Worm (Caenorhabditis elegans) whole organism, early embryonic: ENCODE measurements around the gene nhr-176.

Experiments
- B0310.2 ChIP-seq: sonication (generic microtip); optimal IDR thresholded peaks from 2 replicates; lab custom pipeline; 2016; ENCODE audit warnings: mild to moderate bottlenecking, missing genetic modification characterization, missing compliant biosample characterization
- F13C5.2 ChIP-seq: sonication (generic microtip); optimal IDR thresholded peaks from 2 replicates; lab custom pipeline; 2017; ENCODE audit warnings: mild to moderate bottlenecking, missing genetic modification characterization, inconsistent platforms, missing compliant biosample characterization
- aly-1 ChIP-seq: sonication (generic microtip); optimal IDR thresholded peaks from 2 replicates; lab custom pipeline; 2016; ENCODE audit warnings: missing genetic modification characterization, missing compliant biosample characterization
- ama-1 ChIP-seq: fragments of 150-350 bp; optimal IDR thresholded peaks from 2 replicates; lab custom pipeline; 2014
- ceh-13 ChIP-seq: fragments of 200-800 bp; sonication (Bioruptor generic); optimal IDR thresholded peaks from 2 replicates; lab custom pipeline; 2018; ENCODE audit warnings: mild to moderate bottlenecking, missing genetic modification characterization, missing compliant biosample characterization
- ceh-36 ChIP-seq: sonication (generic microtip); optimal IDR thresholded peaks from 2 replicates; lab custom pipeline; 2016; ENCODE audit warnings: missing genetic modification characterization, inconsistent platforms, missing compliant biosample characterization
- ets-7 ChIP-seq: sonication (generic microtip); optimal IDR thresholded peaks from 2 replicates; lab custom pipeline; 2016; ENCODE audit warnings: missing genotype, missing genetic modification characterization, missing compliant biosample characterization
- flt-1 ChIP-seq: fragments of 200-800 bp; sonication (Bioruptor generic); IDR thresholded peaks from 2 replicates; pipeline ENCODE4 v1.3.6; 2022; ENCODE audit warnings: missing genetic modification characterization, missing compliant biosample characterization
- hmbx-1 ChIP-seq: sonication (generic microtip); optimal IDR thresholded peaks from 2 replicates; lab custom pipeline; 2016; ENCODE audit warnings: mild to moderate bottlenecking, missing genetic modification characterization, missing compliant biosample characterization
- hmg-4 ChIP-seq: fragments of 200-800 bp; sonication (Bioruptor generic); optimal IDR thresholded peaks from 2 replicates; lab custom pipeline; 2018; ENCODE audit warnings: mild to moderate bottlenecking, missing genetic modification characterization, missing compliant biosample characterization
- hnd-1 ChIP-seq: sonication (generic microtip); optimal IDR thresholded peaks from 2 replicates; lab custom pipeline; 2016; ENCODE audit warnings: missing genetic modification characterization, missing compliant biosample characterization
- pes-1 ChIP-seq: fragments of 200-800 bp; sonication (Bioruptor generic); IDR thresholded peaks from 2 replicates; pipeline ENCODE4 v1.3.6; 2022; ENCODE audit warnings: missing genetic modification reagents, missing genetic modification characterization, missing compliant biosample characterization
- scrt-1 ChIP-seq: fragments of 200-800 bp; sonication (Bioruptor generic); IDR thresholded peaks from 2 replicates; pipeline ENCODE4 v1.3.6; 2022; ENCODE audit warnings: missing genetic modification characterization, missing compliant biosample characterization
- sea-1 ChIP-seq: fragments of 200-800 bp; sonication (Bioruptor generic); conservative IDR thresholded peaks from 2 replicates; pipeline ENCODE4 v1.3.6; 2022; ENCODE audit warnings: missing genetic modification characterization, missing compliant biosample characterization
- tbx-11 ChIP-seq: fragments of 200-800 bp; sonication (Bioruptor generic); IDR thresholded peaks from 2 replicates; pipeline ENCODE4 v1.3.6; 2022; ENCODE audit warnings: missing genetic modification characterization, missing compliant biosample characterization
- tbx-37 ChIP-seq: fragments of 200-800 bp; sonication (Bioruptor generic); conservative IDR thresholded peaks from 2 replicates; pipeline ENCODE4 v1.3.6; 2022; ENCODE audit warnings: missing genetic modification reagents, missing genetic modification characterization, missing compliant biosample characterization
- tra-4 ChIP-seq: sonication (generic microtip); optimal IDR thresholded peaks from 2 replicates; lab custom pipeline; 2017; ENCODE audit warnings: missing genetic modification characterization, missing compliant biosample characterization

Gene nhr-176

DNA sequence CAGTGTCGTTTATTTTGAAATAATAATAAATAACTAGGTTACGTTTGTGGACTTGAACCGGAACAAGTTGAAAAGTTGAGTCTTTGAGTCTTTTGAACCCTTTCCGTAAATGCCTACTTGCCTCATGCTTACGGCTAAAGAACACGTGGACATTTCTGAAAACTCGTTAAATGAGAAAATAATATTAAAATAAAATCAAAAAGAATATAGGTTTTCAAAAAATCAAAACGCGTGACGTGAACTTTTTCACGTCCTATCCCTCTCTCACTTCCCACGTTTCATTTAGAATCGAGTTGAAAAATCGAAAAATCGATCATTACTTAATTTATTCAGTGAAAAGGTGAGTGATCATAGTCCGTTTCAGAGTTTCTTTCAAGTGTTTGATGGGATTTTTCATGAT is 21.9 kb upstream of the nhr-176 start, which contains the start of gene best-12:
best-12 (plus strand) TSS at position 301 of the 400 bp plus-strand sequence.
- TF ChIP-seq ceh-13 (no peak), tbx-11 (GFP tag; lab: Robert Waterston, UW) (no peak), tra-4 (tag; lab: Kevin White, UChicago) (no peak), pes-1 (GFP tag; lab: Robert Waterston, UW) (no peak), B0310.2 (tag; lab: Kevin White, UChicago) (no peak)

DNA sequence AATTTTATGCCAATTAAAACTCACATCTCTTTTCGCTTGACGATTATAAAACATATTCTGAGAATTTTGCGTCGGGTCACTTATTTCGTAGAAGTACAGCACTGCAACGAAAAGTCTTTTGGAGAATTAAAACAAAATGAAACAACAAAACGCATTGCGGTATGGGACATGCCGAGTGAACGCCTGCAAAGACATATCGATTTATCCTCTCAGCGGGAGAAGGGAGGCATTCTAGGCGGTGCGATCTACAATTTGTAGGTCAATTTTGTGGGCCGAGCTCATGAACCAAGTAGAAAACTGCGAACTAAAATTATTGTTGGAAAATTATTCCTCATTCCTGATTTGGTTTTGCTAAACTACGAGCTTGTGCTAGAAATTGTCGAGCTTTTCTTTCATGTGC is 17.8 kb upstream of the nhr-176 start, which contains the start of gene F14H3.3:
F14H3.3 (minus strand) TSS at position 101 of the 400 bp plus-strand sequence.
- TF ChIP-seq sea-1 (GFP tag; lab: Robert Waterston, UW) (no peak), hmbx-1 (tag; lab: Kevin White, UChicago) (no peak), tbx-37 (GFP tag; lab: Robert Waterston, UW) (no peak), hmg-4 (GFP tag; lab: Kevin White, UChicago) (no peak), ets-7 (tag; lab: Kevin White, UChicago) (no peak), ceh-36 (no peak), tra-4 (tag; lab: Kevin White, UChicago) (no peak), B0310.2 (tag; lab: Kevin White, UChicago) (no peak), hnd-1 (tag; lab: Kevin White, UChicago) (no peak), flt-1 (no peak), ama-1 (lab: Kevin White, UChicago) (no peak), tbx-11 (GFP tag; lab: Robert Waterston, UW) (no peak), aly-1 (tag; lab: Kevin White, UChicago) (no peak), F13C5.2 (tag; lab: Kevin White, UChicago) (no peak), pes-1 (GFP tag; lab: Robert Waterston, UW) (no peak), ceh-13 (no peak)

DNA sequence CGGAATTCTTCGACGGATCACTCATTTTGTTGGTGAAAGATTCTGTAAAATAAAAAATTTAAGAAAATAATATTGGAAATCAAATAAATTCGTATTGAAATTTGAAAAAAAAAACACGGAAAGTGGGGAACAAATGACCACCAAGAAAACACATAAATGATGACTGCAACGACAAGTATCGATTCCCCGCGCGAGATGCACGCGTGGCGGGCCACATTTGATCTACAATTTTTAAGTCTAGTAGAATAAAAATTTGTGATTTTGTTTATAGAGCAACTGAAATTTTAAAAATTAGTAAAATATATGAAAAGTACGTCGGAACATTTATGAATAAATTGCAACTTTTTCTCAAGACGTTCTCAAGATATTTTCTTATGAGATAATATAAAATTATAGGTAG is 16.1 kb upstream of the nhr-176 start, which contains the start of gene F14H3.4:
F14H3.4 (minus strand) TSS at position 42 of the 400 bp plus-strand sequence.
- TF ChIP-seq ceh-36 (no peak), aly-1 (tag; lab: Kevin White, UChicago) (no peak), ama-1 (lab: Kevin White, UChicago) (no peak), tbx-11 (GFP tag; lab: Robert Waterston, UW) (no peak), flt-1 (no peak), tbx-37 (GFP tag; lab: Robert Waterston, UW) (no peak)

DNA sequence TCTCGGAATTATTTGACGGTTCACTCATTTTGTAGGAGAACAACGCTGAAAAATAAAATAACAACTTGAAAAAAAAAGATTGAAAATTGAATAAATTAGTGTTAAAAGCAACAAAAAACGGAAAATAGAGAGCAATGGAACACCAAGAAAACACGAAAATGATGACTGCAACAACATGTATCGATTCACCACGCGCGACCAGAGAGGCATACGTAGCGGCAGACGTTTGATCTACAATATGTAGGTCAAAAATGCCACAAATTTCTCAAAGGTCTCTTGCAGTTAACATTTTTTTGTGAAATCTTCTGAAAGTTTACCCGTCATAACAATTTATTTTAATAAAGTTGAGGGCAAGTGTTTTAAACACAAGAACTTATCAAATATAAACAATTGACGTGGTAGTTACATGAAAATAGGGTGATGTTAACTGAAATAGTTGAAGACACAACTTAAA is 14.1 kb upstream of the nhr-176 start, which contains the start of gene F14H3.5:
F14H3.5 (minus strand) TSS at position 51 of the 454 bp plus-strand sequence.
- TF ChIP-seq hmbx-1 (tag; lab: Kevin White, UChicago) (no peak), hmg-4 (GFP tag; lab: Kevin White, UChicago) (no peak), aly-1 (tag; lab: Kevin White, UChicago) (no peak), hnd-1 (tag; lab: Kevin White, UChicago) (no peak), tra-4 (tag; lab: Kevin White, UChicago) (no peak), ama-1 (lab: Kevin White, UChicago) (no peak), pes-1 (GFP tag; lab: Robert Waterston, UW) (no peak), scrt-1 (GFP tag; lab: Robert Waterston, UW) (no peak), B0310.2 (tag; lab: Kevin White, UChicago) (no peak), sea-1 (GFP tag; lab: Robert Waterston, UW) (no peak), tbx-37 (GFP tag; lab: Robert Waterston, UW) (no peak), F13C5.2 (tag; lab: Kevin White, UChicago) (no peak), tbx-11 (GFP tag; lab: Robert Waterston, UW) (no peak), ets-7 (tag; lab: Kevin White, UChicago) (no peak)

DNA sequence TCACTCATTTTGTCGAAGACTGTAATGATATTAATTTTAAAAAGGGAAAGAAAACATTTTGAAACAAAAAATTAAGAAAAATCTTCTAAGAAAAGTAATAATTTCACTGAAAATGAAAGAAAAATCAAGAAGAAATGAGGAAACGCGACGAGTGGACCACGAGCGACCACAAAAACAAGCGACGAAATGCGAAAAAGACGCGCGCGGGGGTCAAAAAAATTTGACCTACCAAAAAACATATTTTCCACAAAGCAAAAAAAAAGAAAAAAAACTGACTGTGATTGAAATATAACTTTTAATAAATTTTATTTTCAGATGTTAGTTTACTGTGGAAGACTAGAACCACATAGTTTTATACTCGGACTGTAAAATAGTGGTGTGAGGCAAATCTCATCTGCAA is 12.3 kb upstream of the nhr-176 start, which contains the start of gene F14H3.6:
F14H3.6 (minus strand) TSS at position 22 of the 400 bp plus-strand sequence.
- TF ChIP-seq ama-1 (lab: Kevin White, UChicago): no peak
- TF ChIP-seq flt-1: no peak
- no peak for TF ChIP-seq F13C5.2 (tag; lab: Kevin White, UChicago)
- TF ChIP-seq sea-1 (GFP tag; lab: Robert Waterston, UW): no peak
- no peak for TF ChIP-seq hnd-1 (tag; lab: Kevin White, UChicago)
- no peak for TF ChIP-seq tbx-11 (GFP tag; lab: Robert Waterston, UW)
- no peak for TF ChIP-seq hmg-4 (GFP tag; lab: Kevin White, UChicago)
- TF ChIP-seq ets-7 (tag; lab: Kevin White, UChicago): no peak
- no peak for TF ChIP-seq ceh-13
- TF ChIP-seq tbx-37 (GFP tag; lab: Robert Waterston, UW): no peak
- no peak for TF ChIP-seq scrt-1 (GFP tag; lab: Robert Waterston, UW)
- no peak for TF ChIP-seq hmbx-1 (tag; lab: Kevin White, UChicago)
- TF ChIP-seq B0310.2 (tag; lab: Kevin White, UChicago): no peak
- TF ChIP-seq aly-1 (tag; lab: Kevin White, UChicago): no peak
- no peak for TF ChIP-seq pes-1 (GFP tag; lab: Robert Waterston, UW)
- no peak for TF ChIP-seq ceh-36

DNA sequence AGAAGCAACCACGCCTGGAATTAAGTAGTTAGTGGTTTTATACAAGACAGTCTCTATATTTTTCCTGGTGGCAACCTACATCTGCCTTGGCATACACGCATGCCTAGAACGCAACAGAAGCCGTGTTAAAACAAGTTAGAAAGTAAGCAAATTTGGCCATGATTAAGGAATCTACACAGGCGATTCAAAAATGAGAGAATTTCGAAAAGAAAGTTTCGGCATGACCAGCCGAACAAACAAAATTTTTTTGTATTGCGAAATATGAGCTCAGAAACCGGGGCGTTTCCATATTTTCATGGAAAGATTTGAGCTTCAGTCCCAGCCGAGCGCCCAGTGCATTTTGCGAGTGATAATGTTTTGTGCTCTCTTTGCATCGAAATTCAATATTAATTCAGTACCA is 11.0 kb upstream of the nhr-176 start, which contains the start of gene F14H3.15:
F14H3.15 (minus strand) TSS at position 101 of the 400 bp plus-strand sequence.
- TF ChIP-seq hnd-1 (tag; lab: Kevin White, UChicago) (no peak), pes-1 (GFP tag; lab: Robert Waterston, UW) (no peak), hmg-4 (GFP tag; lab: Kevin White, UChicago) (no peak), aly-1 (tag; lab: Kevin White, UChicago) (no peak), B0310.2 (tag; lab: Kevin White, UChicago) (no peak), tra-4 (tag; lab: Kevin White, UChicago) (no peak), sea-1 (GFP tag; lab: Robert Waterston, UW) (no peak), tbx-11 (GFP tag; lab: Robert Waterston, UW) (no peak), tbx-37 (GFP tag; lab: Robert Waterston, UW) (no peak), flt-1 (no peak), ceh-13 (no peak), ceh-36 (no peak), ama-1 (lab: Kevin White, UChicago) (no peak), F13C5.2 (tag; lab: Kevin White, UChicago) (no peak), ets-7 (tag; lab: Kevin White, UChicago) (no peak), hmbx-1 (tag; lab: Kevin White, UChicago) (no peak), scrt-1 (GFP tag; lab: Robert Waterston, UW) (no peak)
